Fruit fly (Drosophila melanogaster) whole organism, adult: Measurements from ENCODE around the gene Mabi.

Experiments
- CG11617 ChIP-seq: fragments of 200-800 bp; sonication (Bioruptor generic); optimal IDR thresholded peaks from 2 replicates; lab custom pipeline; 2017; ENCODE audit warnings: mild to moderate bottlenecking, missing biosample characterization, missing genetic modification reagents, missing genetic modification characterization
- CG12768 ChIP-seq: fragments of 200-800 bp; sonication (Bioruptor generic); optimal IDR thresholded peaks from 2 replicates; lab custom pipeline; 2017; ENCODE audit warnings: missing biosample characterization, missing genetic modification characterization, mild to moderate bottlenecking, moderate library complexity, missing genetic modification reagents
- CG14711 ChIP-seq: fragments of 200-800 bp; sonication (Bioruptor generic); optimal IDR thresholded peaks from 2 replicates; lab custom pipeline; 2018; ENCODE audit warnings: missing biosample characterization, mild to moderate bottlenecking, missing genetic modification characterization, moderate library complexity
- CG1620 ChIP-seq: fragments of 200-800 bp; sonication (Bioruptor generic); optimal IDR thresholded peaks from 2 replicates; lab custom pipeline; 2016; ENCODE audit warnings: missing biosample characterization, missing genetic modification characterization
- CG5204 ChIP-seq: fragments of 200-800 bp; sonication (Bioruptor generic); optimal IDR thresholded peaks from 2 replicates; lab custom pipeline; 2016; ENCODE audit warnings: missing biosample characterization, missing genetic modification characterization
- CG7045 ChIP-seq: fragments of 200-800 bp; sonication (Bioruptor generic); optimal IDR thresholded peaks from 2 replicates; lab custom pipeline; 2017; ENCODE audit warnings: missing biosample characterization, mild to moderate bottlenecking, missing genetic modification characterization
- Mnt ChIP-seq: fragments of 200-800 bp; sonication (Bioruptor generic); optimal IDR thresholded peaks from 2 replicates; lab custom pipeline; 2016; ENCODE audit warnings: missing biosample characterization, mild to moderate bottlenecking, missing genetic modification characterization
- bab1 ChIP-seq: fragments of 200-800 bp; sonication (Bioruptor generic); optimal IDR thresholded peaks from 3 replicates; lab custom pipeline; 2019; ENCODE audit warnings: missing biosample characterization, mild to moderate bottlenecking, missing genetic modification characterization, moderate library complexity
- cic ChIP-seq: fragments of 200-800 bp; sonication (Bioruptor generic); optimal IDR thresholded peaks from 2 replicates; lab custom pipeline; 2017; ENCODE audit warnings: missing biosample characterization, mild to moderate bottlenecking, missing genetic modification characterization, moderate library complexity
- kay ChIP-seq: fragments of 200-800 bp; sonication (Bioruptor generic); peaks from one replicate; lab custom pipeline; 2016; ENCODE audit warnings: missing biosample characterization, missing genetic modification characterization, borderline replicate concordance
- ovo ChIP-seq: fragments of 200-800 bp; sonication (Bioruptor generic); optimal IDR thresholded peaks from 2 replicates; lab custom pipeline; 2016; ENCODE audit warnings: missing biosample characterization, missing genetic modification characterization
- pad ChIP-seq: fragments of 200-800 bp; sonication (Bioruptor generic); optimal IDR thresholded peaks from 3 replicates; lab custom pipeline; 2017; ENCODE audit warnings: missing biosample characterization, missing genetic modification characterization, mild to moderate bottlenecking, moderate library complexity, missing genetic modification reagents
- tj ChIP-seq: fragments of 200-800 bp; sonication (Bioruptor generic); optimal IDR thresholded peaks from 3 replicates; lab custom pipeline; 2017; ENCODE audit warnings: missing biosample characterization, mild to moderate bottlenecking, missing genetic modification characterization, moderate library complexity

dm6 chr2L:13229388-13229882, 5.0 kb downstream of the Mabi start, which contains the start of gene CG16815:
- TF ChIP-seq bab1, result no peak
- no peak for TF ChIP-seq CG14711 (tag; lab: Kevin White, UChicago)
- TF ChIP-seq CG5204 (GFP tag; lab: Kevin White, UChicago), result no peak
- no peak for TF ChIP-seq kay (GFP tag; lab: Kevin White, UChicago)
- no peak for TF ChIP-seq CG1620 (GFP tag; lab: Kevin White, UChicago)
- TF ChIP-seq ovo, result no peak
- TF ChIP-seq Mnt (GFP tag; lab: Kevin White, UChicago), result no peak
- TF ChIP-seq CG7045, result no peak
- TF ChIP-seq CG12768, result no peak
- TF ChIP-seq pad, result no peak
- TF ChIP-seq CG11617 (GFP tag; lab: Kevin White, UChicago), result no peak
- no peak for TF ChIP-seq cic
- TF ChIP-seq tj, result no peak
